Fruit fly (Drosophila melanogaster): ENCODE data around the gene eIF3g1.

eIF3g1 gene

dm6 chrX:2646022-2646761, 36.1 kb upstream of the eIF3g1 start (continued):
- TF ChIP-seq BtbVII (GFP tag; optimal IDR thresholded peaks at IDR 0.05) (peak; percentile 96), CG42726 (GFP tag; IDR thresholded peaks at IDR 0.05; ENCODE audit: partially characterized antibody) (peak; percentile 22; the same call in 1 of the 2 replicates), CG34224 (GFP tag; IDR thresholded peaks at IDR 0.05; ENCODE audit: partially characterized antibody) (peak; percentile 48; the same call in 1 of the 3 replicates), CG10959 (GFP tag; IDR thresholded peaks at IDR 0.05) (peak; percentile 85), aop (GFP tag; IDR thresholded peaks at IDR 0.05) (peak; percentile 88), stc (GFP tag; IDR thresholded peaks at IDR 0.05) (peak; percentile 96), Sry-δ (GFP tag; optimal IDR thresholded peaks at IDR 0.05) (peak; percentile 62), hth (optimal IDR thresholded peaks at IDR 0.05) (no peak), sr (GFP tag; IDR thresholded peaks at IDR 0.05) (peak; percentile 75), vnd (GFP tag; IDR thresholded peaks at IDR 0.05; ENCODE audit: partially characterized antibody) (peak; percentile 55), zen (tag; optimal IDR thresholded peaks at IDR 0.05) (peak; percentile 80), ems (GFP tag; optimal IDR thresholded peaks at IDR 0.05) (peak; percentile 97), CG17612 (GFP tag; IDR thresholded peaks at IDR 0.05) (peak; percentile 89), Poxn (GFP tag; IDR thresholded peaks at IDR 0.05) (peak; percentile 88), H15 (GFP tag; IDR thresholded peaks at IDR 0.05) (peak; percentile 94), cato (GFP tag; optimal IDR thresholded peaks at IDR 0.05; ENCODE audit: borderline replicate concordance) (peak; percentile 90), ap (GFP tag; IDR thresholded peaks at IDR 0.05) (peak; percentile 93), Mes4 (GFP tag; optimal IDR thresholded peaks at IDR 0.05) (peak; percentile 95), CG4360 (GFP tag; IDR thresholded peaks at IDR 0.05) (peak; percentile 90), CG1024 (GFP tag; IDR thresholded peaks at IDR 0.05) (peak; percentile 84), Doc2 (GFP tag; IDR thresholded peaks at IDR 0.05) (peak; percentile 76; the same call in 1 of the 2 replicates), Elba2 (GFP tag; optimal IDR thresholded peaks at IDR 0.05) (no peak), CG32772 (GFP tag; IDR thresholded peaks at IDR 0.05) (peak; percentile 95), Blimp-1 (GFP tag; optimal IDR thresholded peaks at IDR 0.05) (peak; percentile 92), nau (GFP tag; optimal IDR thresholded peaks at IDR 0.05) (peak; percentile 96), corto (GFP tag; optimal IDR thresholded peaks at IDR 0.05) (peak; percentile 92), yki (optimal IDR thresholded peaks at IDR 0.05) (no peak), Dip2 (GFP tag; IDR thresholded peaks at IDR 0.05) (peak; percentile 49; the same call in 1 of the 2 replicates), CG11504 (tag; optimal IDR thresholded peaks at IDR 0.05) (peak; percentile 96), CG11723 (GFP tag; optimal IDR thresholded peaks at IDR 0.05) (peak; percentile 96), CG7271 (tag; optimal IDR thresholded peaks at IDR 0.05) (peak; percentile 68), trem (tag; optimal IDR thresholded peaks at IDR 0.05) (peak; percentile 90), Drgx (GFP tag; IDR thresholded peaks at IDR 0.05) (peak; percentile 98), Dbx (GFP tag; IDR thresholded peaks at IDR 0.05) (peak; percentile 96), cwo (GFP tag; optimal IDR thresholded peaks at IDR 0.05) (peak; percentile 97), tio (GFP tag; optimal IDR thresholded peaks at IDR 0.05) (peak; percentile 94), Taf1 (GFP tag; IDR thresholded peaks at IDR 0.05) (peak; percentile 89), salm (tag; optimal IDR thresholded peaks at IDR 0.05) (peak; percentile 96), HmgD (GFP tag; optimal IDR thresholded peaks at IDR 0.05) (peak; percentile 96), CG3726 (GFP tag; IDR thresholded peaks at IDR 0.05) (peak; percentile 87), CG14050 (GFP tag; IDR thresholded peaks at IDR 0.05) (peak; percentile 95), Ssrp (tag; optimal IDR thresholded peaks at IDR 0.05) (peak; percentile 95), CG18599 (GFP tag; optimal IDR thresholded peaks at IDR 0.05) (peak; percentile 98), CG17359 (tag; optimal IDR thresholded peaks at IDR 0.05) (peak; percentile 96), sens-2 (GFP tag; IDR thresholded peaks at IDR 0.05) (peak; percentile 90), emc (GFP tag; optimal IDR thresholded peaks at IDR 0.05) (peak; percentile 87), fru (optimal IDR thresholded peaks at IDR 0.05) (no peak), CG30020 (tag; optimal IDR thresholded peaks at IDR 0.05) (peak; percentile 75), toy (GFP tag; IDR thresholded peaks at IDR 0.05) (peak; percentile 84), TFAM (GFP tag; optimal IDR thresholded peaks at IDR 0.05) (peak; percentile 86)
